Worm (Caenorhabditis elegans) whole organism, early embryonic: ENCODE results near the gene C05G5.3.

ENCODE experiments used
- B0310.2 ChIP-seq: sonication (generic microtip); optimal IDR thresholded peaks from 2 replicates; lab custom pipeline; 2016; ENCODE audit warnings: mild to moderate bottlenecking, missing genetic modification characterization, missing compliant biosample characterization
- ama-1 ChIP-seq: fragments of 150-350 bp; optimal IDR thresholded peaks from 2 replicates; lab custom pipeline; 2014
- ceh-13 ChIP-seq: fragments of 200-800 bp; sonication (Bioruptor generic); optimal IDR thresholded peaks from 2 replicates; lab custom pipeline; 2018; ENCODE audit warnings: mild to moderate bottlenecking, missing genetic modification characterization, missing compliant biosample characterization
- flt-1 ChIP-seq: fragments of 200-800 bp; sonication (Bioruptor generic); IDR thresholded peaks from 2 replicates; pipeline ENCODE4 v1.3.6; 2022; ENCODE audit warnings: missing genetic modification characterization, missing compliant biosample characterization
- hmbx-1 ChIP-seq: sonication (generic microtip); optimal IDR thresholded peaks from 2 replicates; lab custom pipeline; 2016; ENCODE audit warnings: mild to moderate bottlenecking, missing genetic modification characterization, missing compliant biosample characterization
- hnd-1 ChIP-seq: sonication (generic microtip); optimal IDR thresholded peaks from 2 replicates; lab custom pipeline; 2016; ENCODE audit warnings: missing genetic modification characterization, missing compliant biosample characterization

- TF ChIP-seq ama-1 (lab: Kevin White, UChicago), result no peak
- TF ChIP-seq ceh-13, result no peak
- TF ChIP-seq B0310.2 (tag; lab: Kevin White, UChicago), result no peak
- TF ChIP-seq hmbx-1, result no peak
- no peak for TF ChIP-seq hnd-1 (tag; lab: Kevin White, UChicago)
- no peak for TF ChIP-seq flt-1 (GFP tag; lab: Robert Waterston, UW)
Measured at ce11 chrX:14706698-14707285, 45.0 kb downstream of the C05G5.3 start, which contains the start of gene tmem-184.
